Worm (Caenorhabditis elegans): Measurements from ENCODE around the gene btb-6.

Gene btb-6

DNA sequence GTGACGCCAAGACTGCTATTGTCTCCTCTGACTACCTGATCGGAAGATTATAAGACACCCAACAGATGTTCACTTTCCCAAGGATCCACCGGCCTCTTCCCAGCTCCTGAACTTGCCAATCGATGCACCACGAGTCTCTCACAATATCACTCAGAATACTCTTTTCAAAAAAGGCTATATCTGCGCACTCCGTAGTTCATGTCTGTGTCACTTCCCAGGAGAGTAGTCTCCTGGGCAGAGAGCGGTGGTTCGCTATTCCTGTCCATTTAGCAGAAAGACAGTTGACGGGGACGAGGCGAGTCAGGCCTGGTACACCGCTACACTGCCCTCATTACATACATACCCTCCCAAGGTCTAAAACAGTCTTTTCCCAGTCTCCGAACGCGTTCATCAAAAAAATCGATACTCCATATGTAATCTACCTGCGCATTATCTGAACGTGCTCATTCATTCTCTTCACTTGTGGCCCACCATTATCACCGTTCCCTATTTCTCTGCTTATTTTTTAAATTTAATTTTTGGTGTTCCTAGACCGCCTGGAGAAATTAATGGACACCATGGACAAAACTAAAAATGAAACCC, at the start of gene btb-6:
TSS of gene btb-6 (plus strand) at position 532 of the 582 bp plus-strand sequence.
- TF ChIP-seq unc-55 (GFP tag; optimal IDR thresholded peaks at IDR 0.05) (no peak), ceh-19 (GFP tag; optimal IDR thresholded peaks at IDR 0.05) (no peak), nhr-232 (tag; optimal IDR thresholded peaks at IDR 0.05) (no peak), C08G9.2 (tag; optimal IDR thresholded peaks at IDR 0.05) (no peak), unc-86 (tag; optimal IDR thresholded peaks at IDR 0.05) (no peak), gmeb-2 (tag; optimal IDR thresholded peaks at IDR 0.05) (no peak), ztf-16 (tag; optimal IDR thresholded peaks at IDR 0.05) (no peak), F13H6.1 (tag; optimal IDR thresholded peaks at IDR 0.05) (no peak), unc-42 (tag; optimal IDR thresholded peaks at IDR 0.05) (no peak), T23F11.4 (GFP tag; optimal IDR thresholded peaks at IDR 0.05) (no peak), sox-4 (tag; optimal IDR thresholded peaks at IDR 0.05) (no peak), ceh-48 (tag; optimal IDR thresholded peaks at IDR 0.05) (no peak), ahr-1 (tag; optimal IDR thresholded peaks at IDR 0.05) (no peak)

DNA sequence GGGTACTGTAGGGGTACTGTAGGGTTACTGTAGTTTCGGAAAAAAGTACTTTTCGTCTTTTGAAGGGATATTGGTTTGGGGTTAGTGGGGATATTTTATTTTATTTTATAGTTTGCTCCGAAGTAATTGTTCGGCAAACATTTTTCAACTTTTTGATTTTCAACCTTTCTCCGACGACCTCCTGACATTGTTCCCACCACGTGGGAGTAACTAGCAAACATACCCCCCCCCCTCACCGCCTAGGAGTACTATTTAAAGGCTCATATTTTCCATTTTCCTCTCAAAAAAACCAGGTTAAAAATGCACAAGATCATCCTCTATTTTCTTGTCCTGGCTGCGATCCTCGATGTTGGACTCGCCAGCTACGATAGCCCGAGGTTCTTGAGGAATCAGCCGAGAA, 49.1 kb upstream of the btb-6 start, which contains the start of gene srlf-29:
TSS of gene srlf-29 (plus strand) at position 301 of the 400 bp plus-strand sequence.
- no peak for TF ChIP-seq ceh-22 (tag; optimal IDR thresholded peaks at IDR 0.05)
- no peak for TF ChIP-seq odd-2 (tag; optimal IDR thresholded peaks at IDR 0.05)
- no peak for TF ChIP-seq ceh-48 (tag; optimal IDR thresholded peaks at IDR 0.05)
- TF ChIP-seq madf-2 (tag; optimal IDR thresholded peaks at IDR 0.05), result no peak
- TF ChIP-seq ceh-34 (tag; optimal IDR thresholded peaks at IDR 0.05), result no peak
- no peak for TF ChIP-seq hlh-30 (tag; optimal IDR thresholded peaks at IDR 0.05; ENCODE audit: insufficient read depth)
- TF ChIP-seq hlh-15 (tag; optimal IDR thresholded peaks at IDR 0.05), result no peak
- no peak for TF ChIP-seq unc-42 (tag; optimal IDR thresholded peaks at IDR 0.05)
- TF ChIP-seq fax-1 (tag; optimal IDR thresholded peaks at IDR 0.05), result no peak
- no peak for TF ChIP-seq K02D7.2 (tag; optimal IDR thresholded peaks at IDR 0.05)

DNA sequence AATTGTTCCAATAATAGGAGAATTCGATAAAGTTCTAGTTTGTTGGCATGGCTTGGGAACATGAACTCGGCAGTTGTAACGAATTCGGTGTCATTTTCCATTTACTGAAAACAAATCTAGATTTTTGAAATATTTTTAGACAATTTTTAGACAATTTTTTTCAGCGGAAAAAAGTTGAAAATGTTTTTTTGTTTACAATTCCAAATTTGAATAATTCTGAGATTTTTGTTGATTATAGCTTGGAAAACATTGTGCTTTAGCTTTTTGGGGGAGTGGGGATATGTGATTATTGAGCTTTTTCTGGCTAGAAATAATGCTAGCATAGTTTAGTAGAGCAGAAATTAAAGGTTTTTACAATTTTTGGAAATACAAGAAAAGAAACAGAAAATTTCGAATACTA, 46.2 kb upstream of the btb-6 start, which contains the start of gene srw-97:
TSS of gene srw-97 (minus strand) at position 101 of the 400 bp plus-strand sequence.
- TF ChIP-seq pag-3 (tag; optimal IDR thresholded peaks at IDR 0.05; ENCODE audit: borderline replicate concordance) (no peak), hlh-15 (tag; optimal IDR thresholded peaks at IDR 0.05) (no peak), F13H6.1 (tag; optimal IDR thresholded peaks at IDR 0.05) (no peak), unc-42 (tag; optimal IDR thresholded peaks at IDR 0.05) (no peak), pax-1 (tag; optimal IDR thresholded peaks at IDR 0.05) (no peak), odd-2 (tag; optimal IDR thresholded peaks at IDR 0.05) (no peak), ets-4 (tag; optimal IDR thresholded peaks at IDR 0.05) (no peak), pqm-1 (tag; optimal IDR thresholded peaks at IDR 0.05) (no peak), ceh-19 (GFP tag; optimal IDR thresholded peaks at IDR 0.05) (no peak), rnt-1 (tag; optimal IDR thresholded peaks at IDR 0.05) (no peak), ttx-3 (tag; optimal IDR thresholded peaks at IDR 0.05) (no peak), fax-1 (tag; optimal IDR thresholded peaks at IDR 0.05) (no peak), ztf-16 (tag; optimal IDR thresholded peaks at IDR 0.05) (no peak), sox-4 (tag; optimal IDR thresholded peaks at IDR 0.05) (no peak), K09A11.1 (tag; optimal IDR thresholded peaks at IDR 0.05; ENCODE audit: insufficient read depth) (no peak)

DNA sequence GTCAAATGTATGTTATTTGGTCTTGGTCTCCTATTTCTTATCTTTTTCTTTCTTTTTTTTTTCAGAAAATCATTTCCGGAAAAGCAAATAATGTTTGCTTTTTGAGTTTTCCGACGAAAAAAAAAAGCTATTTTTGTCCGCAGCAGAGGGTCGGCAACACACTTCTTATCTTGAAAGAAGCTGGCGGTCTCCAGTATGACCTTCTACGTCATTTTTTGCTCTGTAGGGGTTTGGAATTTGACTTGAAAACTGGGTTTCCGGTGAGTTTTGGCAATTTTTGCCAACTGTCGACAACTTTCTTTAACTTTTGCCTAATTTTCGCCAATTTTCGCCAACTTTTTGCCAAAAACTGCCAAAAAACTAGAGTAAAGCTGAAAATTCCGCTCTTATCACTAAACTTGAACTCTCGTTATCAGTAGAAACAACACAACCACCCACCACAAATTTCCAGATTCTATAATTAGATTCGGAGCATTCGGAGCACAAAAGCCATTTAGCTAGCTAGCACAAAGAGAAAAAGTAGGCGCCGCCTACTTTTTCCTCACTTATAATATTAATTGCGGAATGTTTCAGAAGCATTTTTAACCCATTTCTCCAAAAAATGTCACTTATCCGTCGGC, 44.7 kb upstream of the btb-6 start, which contains the start of gene nhx-6:
TSS of gene nhx-6 (plus strand) at position 570 of the 620 bp plus-strand sequence.
- TF ChIP-seq lin-11 (tag; optimal IDR thresholded peaks at IDR 0.05), result no peak
- TF ChIP-seq ahr-1 (tag; optimal IDR thresholded peaks at IDR 0.05), result no peak
- TF ChIP-seq nfya-1 (tag; optimal IDR thresholded peaks at IDR 0.05), result no peak
- no peak for TF ChIP-seq npax-4 (tag; optimal IDR thresholded peaks at IDR 0.05)
- TF ChIP-seq elt-4 (tag; optimal IDR thresholded peaks at IDR 0.05), result no peak
- TF ChIP-seq ceh-18 (tag; optimal IDR thresholded peaks at IDR 0.05), result no peak
- TF ChIP-seq pag-3 (tag; optimal IDR thresholded peaks at IDR 0.05; ENCODE audit: borderline replicate concordance), result no peak
- TF ChIP-seq ttx-3 (tag; optimal IDR thresholded peaks at IDR 0.05), result no peak
- TF ChIP-seq zip-5 (tag; optimal IDR thresholded peaks at IDR 0.05), result no peak
- TF ChIP-seq hlh-6 (tag; optimal IDR thresholded peaks at IDR 0.05), result no peak
- no peak for TF ChIP-seq ets-4 (tag; optimal IDR thresholded peaks at IDR 0.05)
- TF ChIP-seq C08G9.2 (tag; optimal IDR thresholded peaks at IDR 0.05), result no peak
- TF ChIP-seq K09A11.1 (tag; optimal IDR thresholded peaks at IDR 0.05; ENCODE audit: insufficient read depth), result no peak
- TF ChIP-seq dmd-4 (tag; optimal IDR thresholded peaks at IDR 0.05; ENCODE audit: borderline replicate concordance), result no peak
- no peak for TF ChIP-seq K02D7.2 (tag; optimal IDR thresholded peaks at IDR 0.05)
